Worm (Caenorhabditis elegans) whole organism, mixed stage, embryonic: ENCODE results near the gene mca-1.

Experiments used
- M03D4.4 ChIP-seq: sonication (generic microtip); optimal IDR thresholded peaks from 2 replicates; lab custom pipeline; 2017; ENCODE audit warnings: mild to moderate bottlenecking, missing genetic modification characterization, missing compliant biosample characterization
- bed-3 ChIP-seq: fragments of 200-800 bp; sonication (Bioruptor generic); optimal IDR thresholded peaks from 3 replicates; lab custom pipeline; 2018; ENCODE audit warnings: mild to moderate bottlenecking, missing genetic modification characterization, moderate library complexity, missing compliant biosample characterization
- blmp-1 ChIP-seq: fragments of 150-350 bp; optimal IDR thresholded peaks from 2 replicates; lab custom pipeline; 2014; ENCODE audit warnings: missing biosample characterization, missing genetic modification characterization
- ceh-43 ChIP-seq: fragments of 200-800 bp; sonication (Bioruptor generic); optimal IDR thresholded peaks from 2 replicates; lab custom pipeline; 2018; ENCODE audit warnings: mild to moderate bottlenecking, missing genetic modification characterization, moderate library complexity, missing compliant biosample characterization
- ces-1 ChIP-seq: fragments of 150-350 bp; optimal IDR thresholded peaks from 2 replicates; lab custom pipeline; 2014; ENCODE audit warnings: missing biosample characterization, missing genetic modification reagents, missing genetic modification characterization
- cnd-1 ChIP-seq: fragments of 200-800 bp; sonication (Bioruptor generic); optimal IDR thresholded peaks from 2 replicates; lab custom pipeline; 2018; ENCODE audit warnings: mild to moderate bottlenecking, missing genetic modification characterization, missing compliant biosample characterization
- drap-1 ChIP-seq: fragments of 200-800 bp; sonication (Bioruptor generic); optimal IDR thresholded peaks from 3 replicates; lab custom pipeline; 2018; ENCODE audit warnings: mild to moderate bottlenecking, missing genetic modification characterization, missing compliant biosample characterization
- elt-1 ChIP-seq: sonication (generic microtip); optimal IDR thresholded peaks from 2 replicates; lab custom pipeline; 2017; ENCODE audit warnings: missing genetic modification characterization, mild to moderate bottlenecking, missing compliant biosample characterization, antibody characterized with exemption, moderate library complexity, borderline replicate concordance; ENCODE audit not compliant: insufficient read depth
- elt-3 ChIP-seq: fragments of 150-350 bp; optimal IDR thresholded peaks from 2 replicates; lab custom pipeline; 2014; ENCODE audit warnings: missing biosample characterization, missing genetic modification characterization
- flh-1 ChIP-seq: fragments of 200-800 bp; sonication (Bioruptor generic); optimal IDR thresholded peaks from 2 replicates; lab custom pipeline; 2018; ENCODE audit warnings: mild to moderate bottlenecking, missing genetic modification characterization, moderate library complexity, missing compliant biosample characterization
- ham-2 ChIP-seq: fragments of 200-800 bp; sonication (Bioruptor generic); optimal IDR thresholded peaks from 2 replicates; lab custom pipeline; 2018; ENCODE audit warnings: mild to moderate bottlenecking, missing genetic modification characterization, missing compliant biosample characterization
- hlh-1 ChIP-seq: fragments of 150-350 bp; optimal IDR thresholded peaks from 2 replicates; lab custom pipeline; 2014; ENCODE audit warnings: missing biosample characterization, missing genetic modification reagents, missing genetic modification characterization
- lin-13 ChIP-seq: fragments of 150-350 bp; optimal IDR thresholded peaks from 2 replicates; lab custom pipeline; 2014; ENCODE audit warnings: missing biosample characterization, missing genetic modification characterization
- lin-32 ChIP-seq: fragments of 200-800 bp; sonication (Bioruptor generic); optimal IDR thresholded peaks from 2 replicates; lab custom pipeline; 2018; ENCODE audit warnings: mild to moderate bottlenecking, missing genetic modification characterization, missing compliant biosample characterization
- lsy-2 ChIP-seq: fragments of 150-350 bp; optimal IDR thresholded peaks from 2 replicates; lab custom pipeline; 2014; ENCODE audit warnings: missing biosample characterization, missing genetic modification characterization
- mab-5 ChIP-seq: fragments of 150-350 bp; optimal IDR thresholded peaks from 2 replicates; lab custom pipeline; 2014; ENCODE audit warnings: missing biosample characterization, missing genetic modification characterization
- mep-1 ChIP-seq: fragments of 150-350 bp; optimal IDR thresholded peaks from 2 replicates; lab custom pipeline; 2017; ENCODE audit warnings: missing biosample characterization, missing genetic modification reagents, missing genetic modification characterization, inconsistent platforms
- mls-2 ChIP-seq: sonication (generic microtip); optimal IDR thresholded peaks from 2 replicates; lab custom pipeline; 2016; ENCODE audit warnings: mild to moderate bottlenecking, missing genetic modification characterization, moderate library complexity, missing compliant biosample characterization
- nhr-12 ChIP-seq: fragments of 150-350 bp; optimal IDR thresholded peaks from 2 replicates; lab custom pipeline; 2014; ENCODE audit warnings: missing biosample characterization, missing genetic modification characterization
- nhr-2 ChIP-seq: fragments of 150-350 bp; optimal IDR thresholded peaks from 2 replicates; lab custom pipeline; 2014; ENCODE audit warnings: missing biosample characterization, missing genetic modification characterization
- nhr-237 ChIP-seq: fragments of 150-350 bp; optimal IDR thresholded peaks from 2 replicates; lab custom pipeline; 2014; ENCODE audit warnings: missing biosample characterization, missing genetic modification characterization
- nhr-28 ChIP-seq: fragments of 150-350 bp; optimal IDR thresholded peaks from 2 replicates; lab custom pipeline; 2014; ENCODE audit warnings: missing biosample characterization, missing genetic modification characterization
- nhr-76 ChIP-seq: sonication (generic microtip); optimal IDR thresholded peaks from 2 replicates; lab custom pipeline; 2017; ENCODE audit warnings: missing biosample characterization, missing genetic modification characterization
- pha-4 ChIP-seq: fragments of 150-350 bp; optimal IDR thresholded peaks from 2 replicates; lab custom pipeline; 2018; ENCODE audit warnings: missing biosample characterization, missing genetic modification reagents, missing genetic modification characterization
- sem-2 ChIP-seq: fragments of 200-800 bp; sonication (Bioruptor generic); optimal IDR thresholded peaks from 2 replicates; lab custom pipeline; 2018; ENCODE audit warnings: mild to moderate bottlenecking, missing genetic modification characterization, missing compliant biosample characterization
- snpc-4 ChIP-seq: fragments of 150-350 bp; optimal IDR thresholded peaks from 2 replicates; lab custom pipeline; 2014; ENCODE audit warnings: missing biosample characterization, missing genetic modification characterization
- sptf-1 ChIP-seq: sonication (generic microtip); optimal IDR thresholded peaks from 2 replicates; lab custom pipeline; 2017; ENCODE audit warnings: mild to moderate bottlenecking, missing genetic modification characterization, moderate library complexity, missing compliant biosample characterization
- tbx-8 ChIP-seq: fragments of 200-800 bp; sonication (Bioruptor generic); optimal IDR thresholded peaks from 2 replicates; lab custom pipeline; 2018; ENCODE audit warnings: mild to moderate bottlenecking, missing genetic modification characterization, moderate library complexity, missing compliant biosample characterization
- unc-120 ChIP-seq: sonication (generic microtip); optimal IDR thresholded peaks from 2 replicates; lab custom pipeline; 2017; ENCODE audit warnings: missing genetic modification characterization, missing compliant biosample characterization; ENCODE audit not compliant: poor library complexity, severe bottlenecking
- zip-8 ChIP-seq: fragments of 150-350 bp; optimal IDR thresholded peaks from 2 replicates; lab custom pipeline; 2014; ENCODE audit warnings: missing biosample characterization, missing genetic modification characterization
- ztf-11 ChIP-seq: fragments of 150-350 bp; optimal IDR thresholded peaks from 2 replicates; lab custom pipeline; 2014; ENCODE audit warnings: missing biosample characterization, missing genetic modification characterization

The mca-1 gene

ce11 chrIV:9632094-9632493, 2.7 kb downstream of the mca-1 start:
- TF ChIP-seq zip-8 (tag; lab: Kevin White, UChicago) (no peak), ham-2 (GFP tag; lab: Kevin White, UChicago) (no peak), lsy-2 (tag; lab: Kevin White, UChicago) (no peak), hlh-1 (no peak), elt-1 (tag; lab: Kevin White, UChicago) (no peak), lin-13 (tag; lab: Kevin White, UChicago) (no peak), cnd-1 (tag; lab: Kevin White, UChicago) (no peak), elt-3 (no peak), nhr-2 (tag; lab: Kevin White, UChicago) (no peak), blmp-1 (tag; lab: Kevin White, UChicago) (no peak), ztf-11 (no peak), nhr-28 (tag; lab: Kevin White, UChicago) (no peak), nhr-237 (tag; lab: Kevin White, UChicago) (no peak), mls-2 (no peak), snpc-4 (no peak), nhr-76 (tag; lab: Kevin White, UChicago) (no peak), mep-1 (tag; lab: Kevin White, UChicago) (no peak), pha-4 (no peak)

- TF ChIP-seq ham-2 (GFP tag; lab: Kevin White, UChicago): no peak
- TF ChIP-seq bed-3: no peak
- TF ChIP-seq ces-1: no peak
- no peak for TF ChIP-seq blmp-1 (tag; lab: Kevin White, UChicago)
- no peak for TF ChIP-seq mls-2
- no peak for TF ChIP-seq unc-120 (tag; lab: Kevin White, UChicago)
- TF ChIP-seq flh-1 (GFP tag; lab: Kevin White, UChicago): no peak
- no peak for TF ChIP-seq lin-13 (tag; lab: Kevin White, UChicago)
- no peak for TF ChIP-seq sptf-1
- no peak for TF ChIP-seq lin-32 (GFP tag; lab: Kevin White, UChicago)
- TF ChIP-seq zip-8 (tag; lab: Kevin White, UChicago): no peak
- TF ChIP-seq pha-4: no peak
- TF ChIP-seq sem-2 (GFP tag; lab: Kevin White, UChicago): no peak
- TF ChIP-seq drap-1 (GFP tag; lab: Kevin White, UChicago): no peak
- TF ChIP-seq cnd-1 (tag; lab: Kevin White, UChicago): no peak
- no peak for TF ChIP-seq mep-1 (tag; lab: Kevin White, UChicago)
- TF ChIP-seq nhr-2 (tag; lab: Kevin White, UChicago): no peak
- no peak for TF ChIP-seq mab-5 (tag; lab: Kevin White, UChicago)
- TF ChIP-seq ceh-43 (GFP tag; lab: Kevin White, UChicago): no peak
- no peak for TF ChIP-seq elt-3
- TF ChIP-seq, all 35 proteins: peak for 0
Measured at ce11 chrIV:9631579-9631978, 3.2 kb downstream of the mca-1 start.

DNA sequence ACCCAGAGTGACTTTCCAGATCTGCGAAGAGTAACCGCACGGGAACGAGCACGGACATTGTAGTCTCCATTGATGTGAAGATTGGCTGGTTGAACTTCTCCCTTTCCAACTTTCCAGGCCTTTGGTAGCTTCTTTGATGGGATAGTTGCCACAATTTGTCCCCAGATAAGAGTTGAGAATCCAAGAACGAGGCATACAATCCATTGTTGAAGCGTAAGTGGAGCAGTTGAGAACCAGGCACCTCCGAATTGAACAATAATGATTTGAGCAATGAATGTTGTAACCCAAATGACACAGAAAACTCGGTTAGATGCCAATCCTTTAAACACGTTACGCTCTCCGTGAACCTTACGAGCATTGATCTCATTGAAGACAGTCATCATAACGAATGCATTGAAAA, 7.7 kb downstream of the mca-1 start:
- no peak for TF ChIP-seq nhr-12 (tag; lab: Kevin White, UChicago)
- no peak for TF ChIP-seq ham-2 (GFP tag; lab: Kevin White, UChicago)
- TF ChIP-seq blmp-1 (tag; lab: Kevin White, UChicago): no peak
- TF ChIP-seq sptf-1: no peak
- no peak for TF ChIP-seq M03D4.4 (tag; lab: Kevin White, UChicago)
- no peak for TF ChIP-seq tbx-8 (GFP tag; lab: Kevin White, UChicago)
- TF ChIP-seq lin-13 (tag; lab: Kevin White, UChicago): no peak
- TF ChIP-seq unc-120 (tag; lab: Kevin White, UChicago): no peak
- no peak for TF ChIP-seq mep-1 (tag; lab: Kevin White, UChicago)
- no peak for TF ChIP-seq cnd-1 (tag; lab: Kevin White, UChicago)

DNA sequence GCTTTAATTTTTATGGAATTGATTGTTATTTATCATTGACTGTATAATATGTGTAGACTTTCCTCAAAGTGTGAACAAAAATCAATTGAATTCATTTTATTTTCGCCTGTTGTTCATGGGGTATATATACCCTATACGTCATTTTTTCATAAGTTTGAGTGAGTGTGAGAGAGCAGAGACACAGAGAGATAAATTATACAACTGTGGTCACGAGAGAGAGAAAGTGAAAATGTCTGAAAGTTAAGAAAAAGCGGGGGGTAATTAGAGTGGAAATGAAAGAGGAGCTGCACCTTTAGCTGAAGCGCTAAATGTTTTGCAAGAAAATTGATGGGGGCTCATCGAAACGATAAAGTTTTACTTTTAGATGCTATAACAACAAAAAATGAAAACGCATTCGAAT, 8.9 kb downstream of the mca-1 start:
- no peak for TF ChIP-seq hlh-1

DNA sequence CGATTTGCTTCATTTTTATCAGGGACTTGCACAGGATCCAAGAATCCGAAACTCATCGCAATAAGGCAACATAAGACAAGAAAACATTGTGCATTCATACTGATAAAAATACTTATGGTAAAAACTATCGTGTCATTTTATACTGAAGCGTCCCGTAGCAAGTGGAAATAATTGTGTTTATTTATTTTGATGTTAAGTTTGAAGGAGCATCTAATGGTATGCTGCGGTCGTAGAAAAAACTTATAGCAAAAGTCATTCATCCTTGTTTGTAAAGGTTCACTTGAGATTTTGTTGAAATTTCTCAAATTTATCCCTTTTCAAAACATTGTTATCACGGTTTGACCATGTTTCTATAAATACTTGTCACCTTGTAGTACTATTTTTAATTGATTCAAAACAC, 9.8 kb downstream of the mca-1 start, which contains the start of gene W09C2.10:
Gene W09C2.10, minus strand, starts transcription at position 101 of the 400 bp plus-strand sequence.
- no peak for TF ChIP-seq pha-4
- TF ChIP-seq lin-13 (tag; lab: Kevin White, UChicago): no peak
- no peak for TF ChIP-seq ztf-11
- no peak for TF ChIP-seq blmp-1 (tag; lab: Kevin White, UChicago)
